Worm (Caenorhabditis elegans) whole organism, L2 larva: ENCODE measurements around the gene F31B9.2.

ENCODE experiments used
- R02D3.7 ChIP-seq: fragments of 150-350 bp; optimal IDR thresholded peaks from 2 replicates; lab custom pipeline; 2014; ENCODE audit warnings: missing biosample characterization, missing genetic modification characterization
- aly-2 ChIP-seq: fragments of 150-350 bp; optimal IDR thresholded peaks from 2 replicates; lab custom pipeline; 2014; ENCODE audit warnings: missing biosample characterization, missing genetic modification characterization
- ama-1 ChIP-seq: fragments of 150-350 bp; optimal IDR thresholded peaks from 2 replicates; lab custom pipeline; 2018; ENCODE audit warnings: inconsistent platforms
- elt-3 ChIP-seq: sonication (generic microtip); optimal IDR thresholded peaks from 2 replicates; lab custom pipeline; 2017; ENCODE audit warnings: missing biosample characterization, missing genetic modification characterization
- fos-1 ChIP-seq: fragments of 150-350 bp; optimal IDR thresholded peaks from 2 replicates; lab custom pipeline; 2014; ENCODE audit warnings: missing biosample characterization, missing genetic modification characterization
- lin-11 ChIP-seq: fragments of 150-350 bp; sonication (generic microtip); optimal IDR thresholded peaks from 2 replicates; lab custom pipeline; 2014; ENCODE audit warnings: missing biosample characterization, missing genetic modification characterization, inconsistent platforms, mixed read lengths
- lin-13 ChIP-seq: fragments of 150-350 bp; optimal IDR thresholded peaks from 2 replicates; lab custom pipeline; 2014; ENCODE audit warnings: missing biosample characterization, missing genetic modification reagents, missing genetic modification characterization
- lsy-2 ChIP-seq, 2 experiments: fragments of 150-350 bp in 1 of 2; sonication (generic microtip) in 1 of 2; optimal IDR thresholded peaks; 2 replicates each; lab custom pipeline; 2014 to 2017; ENCODE audit warnings: missing biosample characterization in 2 of 2, missing genetic modification characterization in 2 of 2
- nhr-10 ChIP-seq: sonication (generic microtip); optimal IDR thresholded peaks from 2 replicates; lab custom pipeline; 2017; ENCODE audit warnings: missing biosample characterization, missing genetic modification characterization
- skn-1 ChIP-seq: sonication (generic microtip); optimal IDR thresholded peaks from 2 replicates; lab custom pipeline; 2017; ENCODE audit warnings: missing biosample characterization, missing genetic modification characterization
- sma-3 ChIP-seq: sonication (generic microtip); optimal IDR thresholded peaks from 2 replicates; lab custom pipeline; 2016; ENCODE audit warnings: missing genetic modification reagents, missing genetic modification characterization, missing compliant biosample characterization
- unc-55 ChIP-seq: fragments of 150-350 bp; sonication (generic microtip); optimal IDR thresholded peaks from 3 replicates; lab custom pipeline; 2014; ENCODE audit warnings: missing biosample characterization, missing genetic modification reagents, missing genetic modification characterization
- ztf-11 ChIP-seq: sonication (generic microtip); optimal IDR thresholded peaks from 2 replicates; lab custom pipeline; 2017; ENCODE audit warnings: missing biosample characterization, missing genetic modification characterization

DNA sequence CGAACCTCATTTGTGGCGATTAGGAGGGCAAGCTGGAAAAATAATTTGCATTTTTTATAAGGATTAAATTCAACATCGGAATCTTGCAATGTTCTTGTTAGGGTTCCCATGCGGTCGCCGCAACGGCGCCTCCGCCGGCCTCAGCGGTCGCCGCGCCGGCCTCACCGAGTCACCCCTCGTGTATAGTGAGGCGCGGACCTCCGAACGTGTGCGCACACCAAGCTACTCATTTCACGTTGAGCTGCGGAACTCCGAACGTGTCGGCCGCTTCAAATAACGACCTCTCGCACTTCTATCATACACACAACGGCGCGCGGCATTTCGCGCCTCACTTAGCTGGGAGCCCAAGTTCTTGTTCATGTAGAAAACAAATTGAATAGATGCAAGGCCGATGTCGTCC is 20.7 kb downstream of the F31B9.2 start:
- TF ChIP-seq lsy-2 (tag; optimal IDR thresholded peaks at IDR 0.05; lab: Kevin White, UChicago) (no peak), aly-2 (tag; lab: Kevin White, UChicago) (no peak), ztf-11 (tag; lab: Kevin White, UChicago) (no peak), nhr-10 (no peak), fos-1 (tag; lab: Kevin White, UChicago) (no peak), ama-1 (lab: Kevin White, UChicago) (no peak), sma-3 (no peak), skn-1 (tag; lab: Kevin White, UChicago) (no peak), lin-11 (no peak), unc-55 (GFP tag; lab: Kevin White, UChicago) (no peak), elt-3 (tag; lab: Kevin White, UChicago) (no peak), R02D3.7 (tag; lab: Kevin White, UChicago) (no peak), lin-13 (no peak)
